Worm (Caenorhabditis elegans) whole organism, early embryonic: ENCODE data around the gene lsm-5.

Experiments used
- aly-1 ChIP-seq: sonication (generic microtip); optimal IDR thresholded peaks from 2 replicates; lab custom pipeline; 2016; ENCODE audit warnings: missing genetic modification characterization, missing compliant biosample characterization
- ama-1 ChIP-seq: fragments of 150-350 bp; optimal IDR thresholded peaks from 2 replicates; lab custom pipeline; 2014
- ceh-13 ChIP-seq: fragments of 200-800 bp; sonication (Bioruptor generic); optimal IDR thresholded peaks from 2 replicates; lab custom pipeline; 2018; ENCODE audit warnings: mild to moderate bottlenecking, missing genetic modification characterization, missing compliant biosample characterization
- flt-1 ChIP-seq: fragments of 200-800 bp; sonication (Bioruptor generic); IDR thresholded peaks from 2 replicates; pipeline ENCODE4 v1.3.6; 2022; ENCODE audit warnings: missing genetic modification characterization, missing compliant biosample characterization
- hmbx-1 ChIP-seq: sonication (generic microtip); optimal IDR thresholded peaks from 2 replicates; lab custom pipeline; 2016; ENCODE audit warnings: mild to moderate bottlenecking, missing genetic modification characterization, missing compliant biosample characterization
- hmg-4 ChIP-seq: fragments of 200-800 bp; sonication (Bioruptor generic); optimal IDR thresholded peaks from 2 replicates; lab custom pipeline; 2018; ENCODE audit warnings: mild to moderate bottlenecking, missing genetic modification characterization, missing compliant biosample characterization
- tbx-37 ChIP-seq: fragments of 200-800 bp; sonication (Bioruptor generic); conservative IDR thresholded peaks from 2 replicates; pipeline ENCODE4 v1.3.6; 2022; ENCODE audit warnings: missing genetic modification reagents, missing genetic modification characterization, missing compliant biosample characterization

DNA sequence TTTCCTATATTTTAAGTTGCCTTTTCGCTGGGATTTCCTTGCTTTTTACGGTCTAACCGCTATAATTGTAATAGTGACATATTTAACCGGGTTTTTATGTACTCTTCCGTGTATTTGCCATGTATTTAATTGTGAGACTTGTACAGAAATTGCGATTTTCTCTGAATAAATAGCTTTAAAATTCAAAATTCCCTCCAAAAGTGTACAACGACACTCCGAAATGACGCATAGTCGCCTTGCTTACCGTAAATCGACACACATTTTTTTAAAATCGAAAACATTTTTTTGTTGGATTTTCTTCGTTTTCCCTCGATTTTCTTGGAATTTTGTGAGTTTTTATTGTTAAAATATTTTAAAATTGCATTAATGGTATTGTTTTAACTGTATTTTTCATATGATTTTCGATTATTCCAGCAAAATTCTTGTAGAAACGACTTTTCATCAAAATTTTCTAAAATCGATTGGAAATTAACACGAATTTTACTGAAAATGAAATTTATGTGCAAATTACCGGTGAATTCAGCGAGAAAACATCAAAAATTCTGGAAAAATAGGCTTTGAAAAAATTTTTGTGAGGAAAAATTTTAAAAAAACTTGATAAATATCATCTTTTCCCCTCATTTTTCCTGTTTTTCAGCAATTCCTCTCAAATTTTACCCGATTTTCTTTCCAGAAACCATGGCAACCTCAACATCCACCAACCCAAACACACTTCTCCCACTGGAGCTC is at the start of gene lsm-5:
- no peak for TF ChIP-seq ceh-13 (GFP tag; lab: Kevin White, UChicago)
- no peak for TF ChIP-seq ama-1 (lab: Kevin White, UChicago)
- no peak for TF ChIP-seq flt-1 (GFP tag; lab: Robert Waterston, UW)
- TF ChIP-seq hmbx-1: no peak
- no peak for TF ChIP-seq aly-1 (tag; lab: Kevin White, UChicago)
- TF ChIP-seq tbx-37 (GFP tag; lab: Robert Waterston, UW): no peak
- no peak for TF ChIP-seq hmg-4
